Fruit fly (Drosophila melanogaster) whole organism, embryonic: ENCODE data around the gene CG1847.

Source experiments
- Ada2b ChIP-seq: fragments of 200-800 bp; sonication (Bioruptor generic); IDR thresholded peaks from 2 replicates; pipeline ENCODE4 v1.3.6; 2022; ENCODE audit warnings: missing biosample characterization, missing genetic modification characterization
- CG10979 ChIP-seq: fragments of 200-800 bp; sonication (Bioruptor generic); optimal IDR thresholded peaks from 2 replicates; lab custom pipeline; 2018; ENCODE audit warnings: missing biosample characterization, mild to moderate bottlenecking, missing genetic modification characterization, moderate library complexity
- CG11695 ChIP-seq: fragments of 200-800 bp; sonication (Bioruptor generic); IDR thresholded peaks from 3 replicates; pipeline ENCODE4 v1.3.6; 2022; ENCODE audit warnings: missing biosample characterization, missing genetic modification characterization
- CG12744 ChIP-seq: fragments of 200-800 bp; sonication (Bioruptor generic); optimal IDR thresholded peaks from 2 replicates; lab custom pipeline; 2016; ENCODE audit warnings: missing biosample characterization, missing genetic modification characterization
- CG14050 ChIP-seq: fragments of 200-800 bp; sonication (Bioruptor generic); IDR thresholded peaks from 3 replicates; pipeline ENCODE4 v1.3.6; 2022; ENCODE audit warnings: missing biosample characterization, missing genetic modification characterization
- CG15479 ChIP-seq: fragments of 200-800 bp; sonication (Bioruptor generic); optimal IDR thresholded peaks from 3 replicates; lab custom pipeline; 2019; ENCODE audit warnings: missing biosample characterization, mild to moderate bottlenecking, missing genetic modification characterization, moderate library complexity
- CG15696 ChIP-seq: fragments of 200-800 bp; sonication (Bioruptor generic); optimal IDR thresholded peaks from 2 replicates; lab custom pipeline; 2019; ENCODE audit warnings: missing biosample characterization, mild to moderate bottlenecking, missing genetic modification characterization, moderate library complexity
- CG1603 ChIP-seq: fragments of 200-800 bp; sonication (Bioruptor generic); optimal IDR thresholded peaks from 2 replicates; lab custom pipeline; 2019; ENCODE audit warnings: missing biosample characterization, mild to moderate bottlenecking, missing genetic modification characterization, moderate library complexity
- CG17328 ChIP-seq: fragments of 200-800 bp; sonication (Bioruptor generic); IDR thresholded peaks from 2 replicates; pipeline ENCODE4 v1.3.6; 2022; ENCODE audit warnings: missing biosample characterization, missing genetic modification characterization
- CG17359 ChIP-seq: fragments of 200-800 bp; sonication (Bioruptor generic); optimal IDR thresholded peaks from 3 replicates; lab custom pipeline; 2018; ENCODE audit warnings: missing biosample characterization, mild to moderate bottlenecking, missing genetic modification characterization, moderate library complexity
- CG17802 ChIP-seq: fragments of 200-800 bp; sonication (Bioruptor generic); optimal IDR thresholded peaks from 2 replicates; lab custom pipeline; 2018; ENCODE audit warnings: missing biosample characterization, mild to moderate bottlenecking, missing genetic modification characterization, moderate library complexity
- CG18599 ChIP-seq: fragments of 200-800 bp; sonication (Bioruptor generic); optimal IDR thresholded peaks from 3 replicates; lab custom pipeline; 2017; ENCODE audit warnings: missing biosample characterization, missing genetic modification characterization, mild to moderate bottlenecking, moderate library complexity, missing genetic modification reagents
- CG31365 ChIP-seq: fragments of 200-800 bp; sonication (Bioruptor generic); optimal IDR thresholded peaks from 2 replicates; lab custom pipeline; 2018; ENCODE audit warnings: missing biosample characterization, mild to moderate bottlenecking, missing genetic modification characterization
- CG31388 ChIP-seq: fragments of 200-800 bp; sonication (Bioruptor generic); optimal IDR thresholded peaks from 2 replicates; lab custom pipeline; 2016; ENCODE audit warnings: missing biosample characterization, missing genetic modification characterization
- CG32772 ChIP-seq: fragments of 200-800 bp; sonication (Bioruptor generic); IDR thresholded peaks from 2 replicates; pipeline ENCODE4 v1.3.6; 2022; ENCODE audit warnings: missing biosample characterization, missing genetic modification characterization
- CG33213 ChIP-seq: fragments of 200-800 bp; sonication (Bioruptor generic); optimal IDR thresholded peaks from 3 replicates; lab custom pipeline; 2016; ENCODE audit warnings: missing biosample characterization, missing genetic modification characterization
- CG4730 ChIP-seq: fragments of 200-800 bp; sonication (Bioruptor generic); IDR thresholded peaks from 2 replicates; pipeline ENCODE4 v1.3.6; 2022; ENCODE audit warnings: missing biosample characterization, missing genetic modification characterization
- CG6683 ChIP-seq: fragments of 200-800 bp; sonication (Bioruptor generic); optimal IDR thresholded peaks from 2 replicates; lab custom pipeline; 2017; ENCODE audit warnings: missing biosample characterization, mild to moderate bottlenecking, missing genetic modification characterization, missing genetic modification reagents
- CG7745 ChIP-seq: fragments of 200-800 bp; sonication (Bioruptor generic); optimal IDR thresholded peaks from 2 replicates; lab custom pipeline; 2018; ENCODE audit warnings: missing biosample characterization, mild to moderate bottlenecking, missing genetic modification characterization, moderate library complexity
- CG7839 ChIP-seq: fragments of 200-800 bp; sonication (Bioruptor generic); optimal IDR thresholded peaks from 3 replicates; lab custom pipeline; 2018; ENCODE audit warnings: missing biosample characterization, mild to moderate bottlenecking, missing genetic modification characterization, moderate library complexity
- CG7963 ChIP-seq: fragments of 200-800 bp; sonication (Bioruptor generic); IDR thresholded peaks from 3 replicates; pipeline ENCODE4 v1.3.6; 2022; ENCODE audit warnings: missing biosample characterization, missing genetic modification characterization; ENCODE audit not compliant: partially characterized antibody
- CG9609 ChIP-seq: fragments of 200-800 bp; sonication (Bioruptor generic); optimal IDR thresholded peaks from 3 replicates; lab custom pipeline; 2016; ENCODE audit warnings: missing biosample characterization, missing genetic modification characterization
- Dad ChIP-seq: fragments of 200-800 bp; sonication (Bioruptor generic); optimal IDR thresholded peaks from 3 replicates; lab custom pipeline; 2016; ENCODE audit warnings: missing biosample characterization, missing genetic modification characterization
- Doc3 ChIP-seq: fragments of 200-800 bp; sonication (Bioruptor generic); IDR thresholded peaks from 3 replicates; pipeline ENCODE4 v1.3.6; 2022; ENCODE audit warnings: missing biosample characterization, missing genetic modification characterization; ENCODE audit not compliant: partially characterized antibody
- Mes4 ChIP-seq: fragments of 200-800 bp; sonication (Bioruptor generic); optimal IDR thresholded peaks from 2 replicates; lab custom pipeline; 2016; ENCODE audit warnings: missing biosample characterization, missing genetic modification characterization
- Nf-YB ChIP-seq: fragments of 200-800 bp; sonication (Bioruptor generic); optimal IDR thresholded peaks from 3 replicates; lab custom pipeline; 2019; ENCODE audit warnings: missing biosample characterization, mild to moderate bottlenecking, missing genetic modification characterization, moderate library complexity
- Oaz ChIP-seq: fragments of 200-800 bp; sonication (Bioruptor generic); IDR thresholded peaks from 2 replicates; pipeline ENCODE4 v1.3.6; 2022; ENCODE audit warnings: missing biosample characterization, missing genetic modification characterization
- Sox100B ChIP-seq: fragments of 200-800 bp; sonication (Bioruptor generic); optimal IDR thresholded peaks from 3 replicates; lab custom pipeline; 2018; ENCODE audit warnings: missing biosample characterization, mild to moderate bottlenecking, missing genetic modification characterization
- Sry-β ChIP-seq: fragments of 200-800 bp; sonication (Bioruptor generic); optimal IDR thresholded peaks from 2 replicates; lab custom pipeline; 2018; ENCODE audit warnings: missing biosample characterization, mild to moderate bottlenecking, missing genetic modification characterization, moderate library complexity
- TFAM ChIP-seq: fragments of 200-800 bp; sonication (Bioruptor generic); optimal IDR thresholded peaks from 2 replicates; lab custom pipeline; 2017; ENCODE audit warnings: missing biosample characterization, missing genetic modification characterization, inconsistent platforms
- amos ChIP-seq: fragments of 200-800 bp; sonication (Bioruptor generic); IDR thresholded peaks from 2 replicates; pipeline ENCODE4 v1.3.6; 2022; ENCODE audit warnings: missing biosample characterization, missing genetic modification characterization; ENCODE audit not compliant: partially characterized antibody
- ara ChIP-seq: fragments of 200-800 bp; sonication (Bioruptor generic); IDR thresholded peaks from 2 replicates; pipeline ENCODE4 v1.3.6; 2022; ENCODE audit warnings: missing biosample characterization, missing genetic modification characterization
- bcd ChIP-seq: fragments of 200-800 bp; sonication (Bioruptor generic); optimal IDR thresholded peaks from 2 replicates; lab custom pipeline; 2017; ENCODE audit warnings: missing biosample characterization, mild to moderate bottlenecking, missing genetic modification characterization
- br ChIP-seq: fragments of >200 bp; optimal IDR thresholded peaks from 2 replicates; lab custom pipeline; 2017
- cato ChIP-seq: fragments of 200-800 bp; sonication (Bioruptor generic); optimal IDR thresholded peaks from 2 replicates; lab custom pipeline; 2016; ENCODE audit warnings: missing biosample characterization, missing genetic modification characterization, borderline replicate concordance
- caup ChIP-seq: fragments of 200-800 bp; sonication (Bioruptor generic); optimal IDR thresholded peaks from 3 replicates; lab custom pipeline; 2017; ENCODE audit warnings: missing biosample characterization, mild to moderate bottlenecking, missing genetic modification characterization, moderate library complexity; ENCODE audit not compliant: severe bottlenecking
- chinmo ChIP-seq: fragments of 200-800 bp; sonication (Bioruptor generic); IDR thresholded peaks from 4 replicates; pipeline ENCODE4 v1.3.6; 2022; ENCODE audit warnings: missing biosample characterization, missing genetic modification characterization; ENCODE audit not compliant: partially characterized antibody
- crc ChIP-seq: fragments of 200-800 bp; sonication (Bioruptor generic); optimal IDR thresholded peaks from 2 replicates; lab custom pipeline; 2016; ENCODE audit warnings: missing biosample characterization, missing genetic modification characterization
- dimm ChIP-seq: fragments of 200-800 bp; sonication (Bioruptor generic); IDR thresholded peaks from 2 replicates; pipeline ENCODE4 v1.3.6; 2022; ENCODE audit warnings: missing biosample characterization, missing genetic modification characterization
- ftz-f1 ChIP-seq: fragments of 200-800 bp; sonication (Bioruptor generic); optimal IDR thresholded peaks from 2 replicates; lab custom pipeline; 2016; ENCODE audit warnings: missing biosample characterization, missing genetic modification characterization
- gcm2 ChIP-seq: fragments of 200-800 bp; sonication (Bioruptor generic); optimal IDR thresholded peaks from 2 replicates; lab custom pipeline; 2016; ENCODE audit warnings: missing biosample characterization, missing genetic modification characterization
- gt ChIP-seq: fragments of 200-800 bp; sonication (Bioruptor generic); IDR thresholded peaks from 2 replicates; pipeline ENCODE4 v1.3.6; 2022; ENCODE audit warnings: missing biosample characterization, missing genetic modification characterization
- inv ChIP-seq: fragments of 200-800 bp; sonication (Bioruptor generic); IDR thresholded peaks from 2 replicates; pipeline ENCODE4 v1.3.6; 2022; ENCODE audit warnings: missing biosample characterization, missing genetic modification characterization; ENCODE audit not compliant: partially characterized antibody
- lmd ChIP-seq: fragments of 200-800 bp; sonication (Bioruptor generic); IDR thresholded peaks from 2 replicates; pipeline ENCODE4 v1.3.6; 2022; ENCODE audit warnings: missing biosample characterization, missing genetic modification characterization
- nom ChIP-seq: fragments of 200-800 bp; sonication (Bioruptor generic); optimal IDR thresholded peaks from 2 replicates; lab custom pipeline; 2017; ENCODE audit warnings: missing biosample characterization, missing genetic modification characterization, mild to moderate bottlenecking, moderate library complexity, missing genetic modification reagents
- onecut ChIP-seq: fragments of 200-800 bp; sonication (Bioruptor generic); IDR thresholded peaks from 2 replicates; pipeline ENCODE4 v1.3.6; 2022; ENCODE audit warnings: missing biosample characterization, missing genetic modification characterization
- peb ChIP-seq: fragments of 200-800 bp; sonication (Bioruptor generic); IDR thresholded peaks from 2 replicates; pipeline ENCODE4 v1.3.6; 2022; ENCODE audit warnings: missing biosample characterization, missing genetic modification characterization
- sens-2 ChIP-seq: fragments of 200-800 bp; sonication (Bioruptor generic); IDR thresholded peaks from 2 replicates; pipeline ENCODE4 v1.3.6; 2022; ENCODE audit warnings: missing biosample characterization, missing genetic modification characterization
- slp2 ChIP-seq: fragments of 200-800 bp; sonication (Bioruptor generic); optimal IDR thresholded peaks from 2 replicates; lab custom pipeline; 2016; ENCODE audit warnings: missing biosample characterization, missing genetic modification characterization
- so ChIP-seq: fragments of 200-800 bp; sonication (Bioruptor generic); IDR thresholded peaks from 3 replicates; pipeline ENCODE4 v1.3.6; 2022; ENCODE audit warnings: missing biosample characterization, missing genetic modification characterization
- sr ChIP-seq: fragments of 200-800 bp; sonication (Bioruptor generic); IDR thresholded peaks from 3 replicates; pipeline ENCODE4 v1.3.6; 2022; ENCODE audit warnings: missing biosample characterization, missing genetic modification characterization
- zfh1 ChIP-seq: fragments of 200-800 bp; sonication (Bioruptor generic); IDR thresholded peaks from 3 replicates; pipeline ENCODE4 v1.3.6; 2022; ENCODE audit warnings: missing biosample characterization, missing genetic modification characterization

Gene CG1847

dm6 chrX:11905144-11905543, 36.2 kb downstream of the CG1847 start, which contains the start of gene Upf1 (continued):
- TF ChIP-seq CG17328 (GFP tag; lab: Robert Waterston, UW) (no peak), nom (GFP tag; lab: Kevin White, UChicago) (no peak), zfh1 (GFP tag; lab: Robert Waterston, UW) (no peak), chinmo (GFP tag; lab: Robert Waterston, UW) (peak; percentile 91; the same call in 3 of the 4 replicates), so (GFP tag; lab: Robert Waterston, UW) (no peak), CG31388 (GFP tag; lab: Kevin White, UChicago) (no peak), CG7745 (tag; lab: Kevin White, UChicago) (no peak), Doc3 (GFP tag; lab: Robert Waterston, UW) (peak; percentile 83), CG31365 (no peak), CG14050 (GFP tag; lab: Robert Waterston, UW) (no peak), CG7963 (peak; percentile 83), dimm (GFP tag; lab: Robert Waterston, UW) (no peak), CG12744 (GFP tag; lab: Kevin White, UChicago) (no peak), Sry-β (GFP tag; lab: Kevin White, UChicago) (peak; percentile 80), lmd (GFP tag; lab: Robert Waterston, UW) (no peak), bcd (GFP tag; lab: Kevin White, UChicago) (no peak), CG9609 (GFP tag; lab: Kevin White, UChicago) (no peak), Nf-YB (GFP tag; lab: Kevin White, UChicago) (no peak), gt (no peak), cato (no peak), CG11695 (GFP tag; lab: Robert Waterston, UW) (no peak), sens-2 (GFP tag; lab: Robert Waterston, UW) (no peak), caup (GFP tag; lab: Kevin White, UChicago) (no peak), Mes4 (GFP tag; lab: Kevin White, UChicago) (no peak), crc (GFP tag; lab: Kevin White, UChicago) (no peak), CG4730 (GFP tag; lab: Robert Waterston, UW) (no peak), Sox100B (GFP tag; lab: Kevin White, UChicago) (no peak), Dad (GFP tag; lab: Kevin White, UChicago) (no peak), sr (no peak), slp2 (GFP tag; lab: Kevin White, UChicago) (no peak), CG7839 (tag; lab: Kevin White, UChicago) (no peak), ara (GFP tag; lab: Robert Waterston, UW) (no peak), amos (GFP tag; lab: Robert Waterston, UW) (peak; percentile 94), CG17802 (tag; lab: Kevin White, UChicago) (no peak), TFAM (no peak), br (lab: Kevin White, UChicago) (no peak), inv (GFP tag; lab: Robert Waterston, UW) (peak; percentile 92), CG15696 (tag; lab: Kevin White, UChicago) (no peak), Ada2b (no peak), peb (GFP tag; lab: Robert Waterston, UW) (no peak), CG10979 (tag; lab: Kevin White, UChicago) (no peak), Oaz (no peak), ftz-f1 (GFP tag; lab: Kevin White, UChicago) (no peak), CG15479 (GFP tag; lab: Kevin White, UChicago) (no peak), CG18599 (GFP tag; lab: Kevin White, UChicago) (no peak), gcm2 (no peak), onecut (no peak), CG1603 (tag; lab: Kevin White, UChicago) (no peak), CG33213 (no peak), CG17359 (tag; lab: Kevin White, UChicago) (no peak), CG32772 (GFP tag; lab: Robert Waterston, UW) (no peak), CG6683 (GFP tag; lab: Kevin White, UChicago) (no peak)
